Worm (Caenorhabditis elegans) whole organism, L4 larva: Measurements from ENCODE around the gene C31E10.6.

ENCODE experiments used
- D1046.2 ChIP-seq: fragments of 200-800 bp; sonication (Bioruptor generic); IDR thresholded peaks from 2 replicates; pipeline ENCODE4 v1.3.6; 2022; ENCODE audit warnings: missing genetic modification characterization, missing compliant biosample characterization
- R02D3.7 ChIP-seq: fragments of 150-350 bp; sonication (generic microtip); optimal IDR thresholded peaks from 3 replicates; lab custom pipeline; 2014; ENCODE audit warnings: missing biosample characterization, missing genetic modification characterization
- aly-2 ChIP-seq: sonication (generic microtip); optimal IDR thresholded peaks from 2 replicates; lab custom pipeline; 2018; ENCODE audit warnings: missing biosample characterization, missing genetic modification characterization
- arid-1 ChIP-seq: fragments of 200-800 bp; sonication (Bioruptor generic); conservative IDR thresholded peaks from 2 replicates; pipeline ENCODE4 v1.3.6; 2022; ENCODE audit warnings: missing genetic modification reagents, missing genetic modification characterization, missing compliant biosample characterization
- ceh-44 ChIP-seq: fragments of 200-800 bp; sonication (Bioruptor generic); IDR thresholded peaks from 2 replicates; pipeline ENCODE4 v1.3.6; 2022; ENCODE audit warnings: missing genetic modification reagents, missing genetic modification characterization, missing compliant biosample characterization
- daf-12 ChIP-seq: fragments of 150-350 bp; optimal IDR thresholded peaks from 2 replicates; lab custom pipeline; 2014; ENCODE audit warnings: missing biosample characterization, missing genetic modification reagents, missing genetic modification characterization
- daf-16 ChIP-seq, 3 experiments: sonication (generic microtip); optimal IDR thresholded peaks; 2 replicates each; lab custom pipeline; 2016 to 2017; ENCODE audit warnings: missing genetic modification characterization in 3 of 3, missing genetic modification reagents in 3 of 3, mild to moderate bottlenecking in 2 of 3, missing compliant biosample characterization in 2 of 3, missing biosample characterization in 1 of 3, moderate library complexity in 1 of 3
- dmd-6 ChIP-seq: fragments of 200-800 bp; sonication (Bioruptor generic); IDR thresholded peaks from 2 replicates; pipeline ENCODE4 v1.3.6; 2022; ENCODE audit warnings: missing genetic modification reagents, missing genetic modification characterization, missing compliant biosample characterization
- dmd-9 ChIP-seq: fragments of 200-800 bp; sonication (Bioruptor generic); IDR thresholded peaks from 2 replicates; pipeline ENCODE4 v1.3.6; 2022; ENCODE audit warnings: missing genetic modification reagents, missing genetic modification characterization, missing compliant biosample characterization
- duxl-1 ChIP-seq: sonication (generic microtip); optimal IDR thresholded peaks from 2 replicates; lab custom pipeline; 2016; ENCODE audit warnings: mild to moderate bottlenecking, missing genetic modification characterization, moderate library complexity, missing compliant biosample characterization; ENCODE audit not compliant: poor library complexity
- hlh-11 ChIP-seq: fragments of 200-800 bp; sonication (Bioruptor generic); optimal IDR thresholded peaks from 2 replicates; lab custom pipeline; 2018; ENCODE audit warnings: mild to moderate bottlenecking, missing genetic modification characterization, missing compliant biosample characterization
- lin-13 ChIP-seq: fragments of 150-350 bp; optimal IDR thresholded peaks from 2 replicates; lab custom pipeline; 2014; ENCODE audit warnings: missing biosample characterization, missing genetic modification reagents, missing genetic modification characterization
- lir-3 ChIP-seq: sonication (generic microtip); optimal IDR thresholded peaks from 2 replicates; lab custom pipeline; 2016; ENCODE audit warnings: mild to moderate bottlenecking, missing genetic modification characterization, missing compliant biosample characterization
- madf-5 ChIP-seq, 2 experiments: fragments of 200-800 bp; sonication (Bioruptor generic); IDR thresholded peaks; 2 replicates each; pipeline ENCODE4 v1.3.6; 2022; ENCODE audit warnings: missing compliant biosample characterization in 2 of 2, missing genetic modification characterization in 2 of 2
- mdl-1 ChIP-seq, 2 experiments: fragments of 150-350 bp in 1 of 2; sonication (generic microtip) in 1 of 2; optimal IDR thresholded peaks; 2 replicates each; lab custom pipeline; 2014 to 2017; ENCODE audit warnings: missing biosample characterization in 2 of 2, missing genetic modification characterization in 2 of 2
- mep-1 ChIP-seq: fragments of 150-350 bp; sonication (generic microtip); optimal IDR thresholded peaks from 3 replicates; lab custom pipeline; 2014; ENCODE audit warnings: missing biosample characterization, missing genetic modification characterization
- mes-2 ChIP-seq: sonication (generic microtip); optimal IDR thresholded peaks from 2 replicates; lab custom pipeline; 2016; ENCODE audit warnings: missing genotype, mild to moderate bottlenecking, missing genetic modification characterization, missing compliant biosample characterization; ENCODE audit not compliant: poor library complexity, severe bottlenecking
- nhr-102 ChIP-seq: sonication (generic microtip); optimal IDR thresholded peaks from 2 replicates; lab custom pipeline; 2016; ENCODE audit warnings: mild to moderate bottlenecking, missing genetic modification characterization, moderate library complexity, missing compliant biosample characterization
- nhr-111 ChIP-seq: fragments of 200-800 bp; sonication (Bioruptor generic); optimal IDR thresholded peaks from 2 replicates; lab custom pipeline; 2018; ENCODE audit warnings: mild to moderate bottlenecking, missing genetic modification characterization, missing compliant biosample characterization
- nhr-28 ChIP-seq: fragments of 150-350 bp; optimal IDR thresholded peaks from 2 replicates; lab custom pipeline; 2014; ENCODE audit warnings: missing biosample characterization, missing genetic modification characterization
- nhr-76 ChIP-seq: fragments of 150-350 bp; optimal IDR thresholded peaks from 2 replicates; lab custom pipeline; 2014; ENCODE audit warnings: missing biosample characterization, missing genetic modification characterization
- nhr-77 ChIP-seq: fragments of 150-350 bp; optimal IDR thresholded peaks from 2 replicates; lab custom pipeline; 2014; ENCODE audit warnings: missing biosample characterization, missing genetic modification characterization
- pha-4 ChIP-seq, 2 experiments: fragments of 150-350 bp in 1 of 2; fragments of 200-800 bp in 1 of 2; sonication (Bioruptor generic) in 1 of 2; IDR thresholded peaks in 1 of 2; optimal IDR thresholded peaks in 1 of 2; 2 replicates each; pipeline versions ENCODE4 v1.3.6 to Lab custom; 2014 to 2022; ENCODE audit warnings: missing genetic modification characterization in 2 of 2, missing genetic modification reagents in 2 of 2, missing biosample characterization in 1 of 2, missing compliant biosample characterization in 1 of 2
- unc-62 ChIP-seq, 3 experiments: fragments of 150-350 bp in 1 of 3; sonication (generic microtip); optimal IDR thresholded peaks in 2 of 3; peaks in 1 of 3; 1 replicate in 1 of 3; 2 replicates in 2 of 3; lab custom pipeline; 2014 to 2017; ENCODE audit warnings: missing biosample characterization in 3 of 3, missing genetic modification characterization in 3 of 3, missing genetic modification reagents in 3 of 3, missing genotype in 1 of 3
- vab-7 ChIP-seq: fragments of 200-800 bp; sonication (Bioruptor generic); IDR thresholded peaks from 2 replicates; pipeline ENCODE4 v1.3.6; 2022; ENCODE audit warnings: missing genetic modification reagents, missing genetic modification characterization, missing compliant biosample characterization
- zfp-2 ChIP-seq: sonication (generic microtip); optimal IDR thresholded peaks from 2 replicates; lab custom pipeline; 2016; ENCODE audit warnings: mild to moderate bottlenecking, missing genetic modification characterization, missing compliant biosample characterization
- zfp-3 ChIP-seq: fragments of 200-800 bp; sonication (Bioruptor generic); conservative IDR thresholded peaks from 2 replicates; pipeline ENCODE4 v1.3.6; 2022; ENCODE audit warnings: missing genetic modification reagents, missing genetic modification characterization, missing compliant biosample characterization
- ztf-11 ChIP-seq: fragments of 150-350 bp; optimal IDR thresholded peaks from 2 replicates; lab custom pipeline; 2014; ENCODE audit warnings: missing biosample characterization, missing genetic modification characterization
- ztf-7 ChIP-seq: fragments of 150-350 bp; optimal IDR thresholded peaks from 2 replicates; lab custom pipeline; 2014; ENCODE audit warnings: missing biosample characterization, missing genetic modification characterization

C31E10.6 gene

DNA sequence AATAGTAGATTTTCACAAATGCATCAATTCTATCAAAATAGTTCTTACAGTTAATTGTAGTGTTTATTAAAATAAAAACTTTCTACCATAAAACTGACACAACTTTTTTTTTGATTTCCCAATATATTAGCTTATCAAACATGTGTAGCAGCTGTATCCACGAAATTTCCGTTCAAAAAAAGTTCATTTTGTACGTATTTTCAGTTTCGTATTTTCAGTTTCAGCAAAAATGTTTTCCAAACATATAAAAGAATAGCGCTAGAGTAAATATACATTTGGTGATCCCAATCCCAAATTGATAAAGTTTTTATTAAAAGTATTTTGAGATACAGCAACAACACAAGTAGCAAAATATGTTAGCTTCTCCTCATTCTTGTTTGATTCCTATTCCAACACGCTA, 33.3 kb downstream of the C31E10.6 start:
- TF ChIP-seq hlh-11 (tag; lab: Kevin White, UChicago), result no peak
- peak in 1 of 2 experiments; percentile 97 for TF ChIP-seq unc-62 (GFP tag; optimal IDR thresholded peaks at IDR 0.05 in 1 of 2; lab: Kevin White, UChicago)
- TF ChIP-seq unc-62 (tag; optimal IDR thresholded peaks at IDR 0.05; lab: Kevin White, UChicago), result no peak

DNA sequence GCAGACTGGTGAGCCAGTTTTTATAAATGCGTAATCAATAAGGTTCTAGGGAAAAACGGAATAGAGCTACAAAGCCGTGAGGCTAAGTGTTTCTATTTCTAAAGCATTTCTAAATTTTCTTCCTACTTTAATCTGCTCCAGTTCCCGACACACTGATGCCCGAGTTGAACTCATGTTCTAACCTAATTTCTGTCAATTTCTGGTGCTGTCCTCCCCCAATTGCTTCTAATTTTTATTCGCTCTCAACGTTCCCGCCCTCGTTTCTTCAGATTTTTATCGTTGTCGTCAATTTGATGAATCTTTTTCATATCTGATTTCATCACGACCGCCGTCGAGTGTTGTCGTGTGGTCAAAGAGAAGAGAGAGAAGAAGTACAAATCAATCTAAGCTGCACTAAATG, 33.7 kb downstream of the C31E10.6 start:
- TF ChIP-seq pha-4 (GFP tag; IDR thresholded peaks at IDR 0.05; lab: Robert Waterston, UW) (no peak), pha-4 (tag; optimal IDR thresholded peaks at IDR 0.05; lab: Kevin White, UChicago) (no peak), unc-62 (GFP tag; optimal IDR thresholded peaks at IDR 0.05 in 1 of 2; lab: Kevin White, UChicago) (no peak), unc-62 (tag; optimal IDR thresholded peaks at IDR 0.05; lab: Kevin White, UChicago) (no peak), R02D3.7 (no peak), D1046.2 (no peak), mep-1 (no peak), duxl-1 (tag; lab: Kevin White, UChicago) (no peak), nhr-111 (GFP tag; lab: Kevin White, UChicago) (no peak), nhr-76 (tag; lab: Kevin White, UChicago) (no peak), nhr-28 (tag; lab: Kevin White, UChicago) (no peak), daf-12 (tag; lab: Kevin White, UChicago) (no peak), ztf-11 (tag; lab: Kevin White, UChicago) (no peak)

DNA sequence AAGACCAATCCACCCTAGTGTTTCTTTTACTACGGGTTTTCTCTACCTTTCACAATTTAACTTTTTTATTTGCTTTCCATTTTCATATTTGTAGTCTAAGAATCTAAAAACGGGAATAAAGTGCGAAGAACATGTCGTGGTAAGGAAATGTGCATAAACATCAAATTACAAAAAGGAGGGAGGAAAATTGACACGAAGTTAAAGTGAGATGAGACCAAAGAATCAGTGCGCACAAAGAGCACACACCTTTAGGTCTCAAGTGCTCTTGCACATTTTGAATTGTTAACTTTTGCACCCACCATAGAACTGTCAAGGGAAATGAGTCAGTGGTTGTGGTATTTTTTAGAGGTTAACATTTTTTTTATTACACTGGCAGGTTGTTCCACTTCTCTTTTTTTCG, 34.4 kb downstream of the C31E10.6 start:
- no peak for TF ChIP-seq pha-4 (GFP tag; IDR thresholded peaks at IDR 0.05; lab: Robert Waterston, UW)
- peak; percentile 46 for TF ChIP-seq pha-4 (tag; optimal IDR thresholded peaks at IDR 0.05; lab: Kevin White, UChicago)
- peak in 1 of 2 experiments; percentile 20 for TF ChIP-seq unc-62 (GFP tag; optimal IDR thresholded peaks at IDR 0.05 in 1 of 2; lab: Kevin White, UChicago)
- no peak for TF ChIP-seq unc-62 (tag; optimal IDR thresholded peaks at IDR 0.05; lab: Kevin White, UChicago)
- no peak for TF ChIP-seq daf-16 (GFP tag; optimal IDR thresholded peaks at IDR 0.05; lab: Kevin White, UChicago)
- TF ChIP-seq daf-16 (tag; optimal IDR thresholded peaks at IDR 0.05; lab: Kevin White, UChicago), result peak; percentile 20
- TF ChIP-seq nhr-28 (tag; lab: Kevin White, UChicago), result peak; percentile 27
- peak; percentile 71 for TF ChIP-seq dmd-6 (GFP tag; lab: Robert Waterston, UW)
- no peak for TF ChIP-seq nhr-102
- TF ChIP-seq madf-5 (GFP tag; IDR thresholded peaks at IDR 0.05; lab: Robert Waterston, UW), result no peak

DNA sequence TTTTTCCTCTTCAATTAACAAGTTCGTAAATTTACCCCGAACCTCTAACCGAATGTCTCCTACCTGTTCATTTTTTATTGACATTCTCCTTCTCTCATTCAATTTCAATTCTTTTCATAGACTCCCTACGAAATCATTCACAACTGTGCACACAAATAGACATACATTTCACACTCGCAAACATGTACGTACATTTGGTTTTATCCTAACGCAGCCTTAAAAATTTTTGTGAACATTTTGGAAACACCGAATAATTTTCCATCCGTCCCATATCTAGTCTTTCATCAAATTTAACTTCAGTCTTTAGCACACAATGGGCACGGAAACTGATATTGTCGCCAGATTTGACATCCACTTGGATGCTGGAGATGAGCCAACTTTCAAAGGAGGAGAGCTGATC, 37.4 kb downstream of the C31E10.6 start, which contains the start of gene arrd-25:
TSS of gene arrd-25 (plus strand) at position 301 of the 400 bp plus-strand sequence.
- TF ChIP-seq ztf-11 (tag; lab: Kevin White, UChicago), result no peak
- TF ChIP-seq unc-62 (GFP tag; optimal IDR thresholded peaks at IDR 0.05 in 1 of 2; lab: Kevin White, UChicago), result peak in 1 of 2 experiments; percentile 27
- no peak for TF ChIP-seq unc-62 (tag; optimal IDR thresholded peaks at IDR 0.05; lab: Kevin White, UChicago)

DNA sequence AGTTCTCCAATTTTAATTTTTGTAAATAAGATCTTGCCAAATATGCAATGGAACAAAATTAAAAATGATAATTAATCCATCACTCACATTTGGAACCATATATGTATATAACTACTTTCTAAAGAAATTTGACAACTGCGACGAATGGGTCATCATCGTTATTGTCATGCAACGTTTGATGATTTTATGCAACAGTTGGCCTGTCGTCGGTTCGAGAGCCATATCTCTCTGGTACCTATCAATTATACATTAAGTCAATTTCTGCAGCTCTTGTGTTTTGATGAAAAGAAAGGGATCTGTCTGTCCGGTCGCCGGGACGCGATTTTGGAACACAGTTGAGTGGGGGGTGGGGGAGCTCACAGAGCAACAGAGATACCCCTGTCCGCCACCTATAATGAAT, 43.2 kb downstream of the C31E10.6 start:
- TF ChIP-seq nhr-77 (no peak), aly-2 (tag; lab: Kevin White, UChicago) (no peak), zfp-2 (tag; lab: Kevin White, UChicago) (no peak), mdl-1 (tag; optimal IDR thresholded peaks at IDR 0.05; lab: Kevin White, UChicago) (no peak), lir-3 (no peak), ztf-11 (tag; lab: Kevin White, UChicago) (no peak), mes-2 (tag; lab: Kevin White, UChicago) (no peak), zfp-3 (no peak), arid-1 (GFP tag; lab: Robert Waterston, UW) (no peak), ztf-7 (tag; lab: Kevin White, UChicago) (no peak), ceh-44 (GFP tag; lab: Robert Waterston, UW) (no peak), daf-12 (tag; lab: Kevin White, UChicago) (no peak), dmd-9 (GFP tag; lab: Robert Waterston, UW) (no peak), vab-7 (no peak), lin-13 (GFP tag; lab: Kevin White, UChicago) (no peak)
